Fruit fly (Drosophila melanogaster) whole organism, embryonic: ENCODE measurements around the gene Usp16-45.
A peak's percentile ranks its signal among the peaks of the same experiment; 100 is the strongest.

Source experiments
- Awh ChIP-seq: fragments of 200-800 bp; sonication (Bioruptor generic); IDR thresholded peaks from 2 replicates; pipeline ENCODE4, ENCODE4 v1.3.6; 2022; ENCODE audit warnings: missing biosample characterization, missing genetic modification characterization
- CG1024 ChIP-seq: fragments of 200-800 bp; sonication (Bioruptor generic); IDR thresholded peaks from 2 replicates; pipeline ENCODE4 v1.3.6; 2022; ENCODE audit warnings: missing biosample characterization, missing genetic modification characterization
- CG10274 ChIP-seq: fragments of 200-800 bp; sonication (Bioruptor generic); optimal IDR thresholded peaks from 3 replicates; lab custom pipeline; 2017; ENCODE audit warnings: missing biosample characterization, mild to moderate bottlenecking, missing genetic modification characterization
- CG10462 ChIP-seq: fragments of 200-800 bp; sonication (Bioruptor generic); optimal IDR thresholded peaks from 2 replicates; lab custom pipeline; 2016; ENCODE audit warnings: missing biosample characterization, missing genetic modification characterization
- CG11695 ChIP-seq: fragments of 200-800 bp; sonication (Bioruptor generic); IDR thresholded peaks from 3 replicates; pipeline ENCODE4 v1.3.6; 2022; ENCODE audit warnings: missing biosample characterization, missing genetic modification characterization
- CG13287 ChIP-seq: fragments of 200-800 bp; sonication (Bioruptor generic); IDR thresholded peaks from 2 replicates; pipeline ENCODE4 v1.3.6; 2022; ENCODE audit warnings: missing biosample characterization, missing genetic modification characterization; ENCODE audit not compliant: partially characterized antibody
- CG14965 ChIP-seq: fragments of 200-800 bp; sonication (Bioruptor generic); optimal IDR thresholded peaks from 2 replicates; lab custom pipeline; 2016; ENCODE audit warnings: missing biosample characterization, missing genetic modification characterization, borderline replicate concordance
- CG15479 ChIP-seq: fragments of 200-800 bp; sonication (Bioruptor generic); optimal IDR thresholded peaks from 3 replicates; lab custom pipeline; 2019; ENCODE audit warnings: missing biosample characterization, mild to moderate bottlenecking, missing genetic modification characterization, moderate library complexity
- CG17359 ChIP-seq: fragments of 200-800 bp; sonication (Bioruptor generic); optimal IDR thresholded peaks from 3 replicates; lab custom pipeline; 2018; ENCODE audit warnings: missing biosample characterization, mild to moderate bottlenecking, missing genetic modification characterization, moderate library complexity
- CG1832 ChIP-seq: fragments of 200-800 bp; sonication (Bioruptor generic); optimal IDR thresholded peaks from 2 replicates; lab custom pipeline; 2017; ENCODE audit warnings: missing biosample characterization, mild to moderate bottlenecking, missing genetic modification characterization, inconsistent platforms
- CG32532 ChIP-seq: fragments of 200-800 bp; sonication (Bioruptor generic); IDR thresholded peaks from 2 replicates; pipeline ENCODE4 v1.3.6; 2022; ENCODE audit warnings: missing biosample characterization, missing genetic modification characterization
- CG34224 ChIP-seq: fragments of 200-800 bp; sonication (Bioruptor generic); IDR thresholded peaks from 3 replicates; pipeline ENCODE4 v1.3.6; 2022; ENCODE audit warnings: missing biosample characterization, missing genetic modification characterization; ENCODE audit not compliant: partially characterized antibody
- CG34422 ChIP-seq: fragments of 200-800 bp; sonication (Bioruptor generic); IDR thresholded peaks from 3 replicates; pipeline ENCODE4 v1.3.6; 2022; ENCODE audit warnings: missing biosample characterization, missing genetic modification characterization
- CG3726 ChIP-seq: fragments of 200-800 bp; sonication (Bioruptor generic); IDR thresholded peaks from 3 replicates; pipeline ENCODE4, ENCODE4 v1.3.6; 2022; ENCODE audit warnings: missing biosample characterization, missing genetic modification characterization
- CG9727 ChIP-seq: fragments of 200-800 bp; sonication (Bioruptor generic); optimal IDR thresholded peaks from 3 replicates; lab custom pipeline; 2017; ENCODE audit warnings: missing biosample characterization, mild to moderate bottlenecking, missing genetic modification characterization
- Deaf1 ChIP-seq: fragments of 200-800 bp; optimal IDR thresholded peaks from 3 replicates; lab custom pipeline; 2019; ENCODE audit warnings: missing biosample characterization, mild to moderate bottlenecking, missing genetic modification characterization, moderate library complexity
- E2f2 ChIP-seq: fragments of 200-800 bp; sonication (Bioruptor generic); IDR thresholded peaks from 2 replicates; pipeline ENCODE4 v1.3.6; 2022; ENCODE audit warnings: missing biosample characterization, missing genetic modification characterization
- Fer2 ChIP-seq: fragments of 200-800 bp; sonication (Bioruptor generic); optimal IDR thresholded peaks from 2 replicates; lab custom pipeline; 2018; ENCODE audit warnings: missing biosample characterization, mild to moderate bottlenecking, missing genetic modification characterization, moderate library complexity
- Gsc ChIP-seq: fragments of 200-800 bp; sonication (Bioruptor generic); IDR thresholded peaks from 2 replicates; pipeline ENCODE4 v1.3.6; 2022; ENCODE audit warnings: missing biosample characterization, missing genetic modification characterization
- Gug ChIP-seq: fragments of 200-800 bp; sonication (Bioruptor generic); IDR thresholded peaks from 4 replicates; pipeline ENCODE4 v1.3.6; 2022; ENCODE audit warnings: missing biosample characterization, missing genetic modification characterization
- MTF-1 ChIP-seq: fragments of 200-800 bp; sonication (Bioruptor generic); optimal IDR thresholded peaks from 2 replicates; lab custom pipeline; 2018; ENCODE audit warnings: missing biosample characterization, mild to moderate bottlenecking, missing genetic modification characterization, borderline replicate concordance
- Myb ChIP-seq: fragments of 200-800 bp; sonication (Bioruptor generic); optimal IDR thresholded peaks from 2 replicates; lab custom pipeline; 2016; ENCODE audit warnings: missing biosample characterization, missing genetic modification characterization
- Neu2 ChIP-seq: fragments of 200-800 bp; sonication (Bioruptor generic); optimal IDR thresholded peaks from 3 replicates; lab custom pipeline; 2016; ENCODE audit warnings: missing biosample characterization, missing genetic modification characterization, borderline replicate concordance
- Nf-YB ChIP-seq: fragments of 200-800 bp; sonication (Bioruptor generic); optimal IDR thresholded peaks from 3 replicates; lab custom pipeline; 2019; ENCODE audit warnings: missing biosample characterization, mild to moderate bottlenecking, missing genetic modification characterization, moderate library complexity
- Pdp1 ChIP-seq, 2 experiments: fragments of 200-800 bp; sonication (Bioruptor generic); optimal IDR thresholded peaks; 3 replicates each; lab custom pipeline; 2016; ENCODE audit warnings: missing biosample characterization in 2 of 2, missing genetic modification characterization in 2 of 2, mild to moderate bottlenecking in 1 of 2, moderate library complexity in 1 of 2
- Ssrp ChIP-seq: fragments of 200-800 bp; sonication (Bioruptor generic); optimal IDR thresholded peaks from 2 replicates; lab custom pipeline; 2018; ENCODE audit warnings: missing biosample characterization, mild to moderate bottlenecking, missing genetic modification characterization, moderate library complexity
- Trl ChIP-seq, 3 experiments: fragments of >200 bp in 2 of 3; fragments of 200-800 bp in 1 of 3; sonication (Bioruptor generic) in 1 of 3; optimal IDR thresholded peaks; 2 replicates in 1 of 3; 3 replicates in 2 of 3; lab custom pipeline; 2016 to 2017; ENCODE audit warnings: missing biosample characterization in 1 of 3, missing genetic modification characterization in 1 of 3
- bigmax ChIP-seq: fragments of 200-800 bp; sonication (Bioruptor generic); optimal IDR thresholded peaks from 2 replicates; lab custom pipeline; 2018; ENCODE audit warnings: missing biosample characterization, mild to moderate bottlenecking, missing genetic modification characterization
- chif ChIP-seq, 2 experiments: fragments of 200-800 bp; sonication (Bioruptor generic); optimal IDR thresholded peaks; 3 replicates each; lab custom pipeline; 2016; ENCODE audit warnings: missing biosample characterization in 2 of 2, missing genetic modification characterization in 2 of 2
- chm ChIP-seq: fragments of 200-800 bp; sonication (Bioruptor generic); IDR thresholded peaks from 2 replicates; pipeline ENCODE4 v1.3.6; 2022; ENCODE audit warnings: missing biosample characterization, missing genetic modification characterization
- crol ChIP-seq: fragments of 200-800 bp; sonication (Bioruptor generic); IDR thresholded peaks from 2 replicates; pipeline ENCODE4 v1.3.6; 2022; ENCODE audit warnings: missing biosample characterization, missing genetic modification characterization
- dm ChIP-seq: fragments of 200-800 bp; sonication (Bioruptor generic); optimal IDR thresholded peaks from 3 replicates; lab custom pipeline; 2016; ENCODE audit warnings: missing biosample characterization, missing genetic modification characterization
- dmrt11E ChIP-seq: fragments of 200-800 bp; sonication (Bioruptor generic); optimal IDR thresholded peaks from 3 replicates; lab custom pipeline; 2018; ENCODE audit warnings: missing biosample characterization, mild to moderate bottlenecking, missing genetic modification characterization, moderate library complexity
- dpn ChIP-seq, 2 experiments: fragments of 200-800 bp; sonication (Bioruptor generic); optimal IDR thresholded peaks; 3 replicates each; lab custom pipeline; 2016; ENCODE audit warnings: missing biosample characterization in 2 of 2, missing genetic modification characterization in 2 of 2
- en ChIP-seq: fragments of 200-800 bp; sonication (Bioruptor generic); optimal IDR thresholded peaks from 2 replicates; lab custom pipeline; 2016; ENCODE audit warnings: missing biosample characterization, missing genetic modification characterization
- gcm ChIP-seq: fragments of 200-800 bp; sonication (Bioruptor generic); optimal IDR thresholded peaks from 2 replicates; lab custom pipeline; 2019; ENCODE audit warnings: missing biosample characterization, mild to moderate bottlenecking, missing genetic modification characterization, moderate library complexity
- knrl ChIP-seq: fragments of 200-800 bp; sonication (Bioruptor generic); IDR thresholded peaks from 3 replicates; pipeline ENCODE4 v1.3.6; 2022; ENCODE audit warnings: missing biosample characterization, missing genetic modification characterization; ENCODE audit not compliant: partially characterized antibody
- onecut ChIP-seq: fragments of 200-800 bp; sonication (Bioruptor generic); IDR thresholded peaks from 2 replicates; pipeline ENCODE4 v1.3.6; 2022; ENCODE audit warnings: missing biosample characterization, missing genetic modification characterization
- org-1 ChIP-seq: fragments of 200-800 bp; sonication (Bioruptor generic); optimal IDR thresholded peaks from 2 replicates; lab custom pipeline; 2017; ENCODE audit warnings: missing biosample characterization, missing genetic modification characterization
- phol ChIP-seq: fragments of 200-800 bp; sonication (Bioruptor generic); optimal IDR thresholded peaks from 3 replicates; lab custom pipeline; 2018; ENCODE audit warnings: missing biosample characterization, mild to moderate bottlenecking, missing genetic modification characterization, moderate library complexity
- pnt ChIP-seq: fragments of 200-800 bp; sonication (Bioruptor generic); optimal IDR thresholded peaks from 3 replicates; lab custom pipeline; 2016; ENCODE audit warnings: missing biosample characterization, missing genetic modification characterization
- prd ChIP-seq, 3 experiments: fragments of >200 bp in 2 of 3; fragments of 200-800 bp in 1 of 3; sonication (Bioruptor generic) in 1 of 3; optimal IDR thresholded peaks in 2 of 3; IDR thresholded peaks in 1 of 3; 2 replicates in 2 of 3; 3 replicates in 1 of 3; pipeline versions ENCODE4 v1.3.6 to Lab custom; 2017 to 2022; ENCODE audit warnings: missing biosample characterization in 1 of 3, missing genetic modification characterization in 1 of 3
- sna ChIP-seq: fragments of 200-800 bp; sonication (Bioruptor generic); IDR thresholded peaks from 2 replicates; pipeline ENCODE4 v1.3.6; 2022; ENCODE audit warnings: missing biosample characterization, missing genetic modification characterization; ENCODE audit not compliant: partially characterized antibody
- sob ChIP-seq: fragments of 200-800 bp; sonication (Bioruptor generic); IDR thresholded peaks from 2 replicates; pipeline ENCODE4 v1.3.6; 2022; ENCODE audit warnings: missing biosample characterization, missing genetic modification characterization
- sr ChIP-seq: fragments of 200-800 bp; sonication (Bioruptor generic); IDR thresholded peaks from 3 replicates; pipeline ENCODE4 v1.3.6; 2022; ENCODE audit warnings: missing biosample characterization, missing genetic modification characterization
- vfl ChIP-seq: fragments of 200-800 bp; sonication (Bioruptor generic); optimal IDR thresholded peaks from 2 replicates; lab custom pipeline; 2016; ENCODE audit warnings: missing biosample characterization, missing genetic modification characterization

The Usp16-45 gene

DNA sequence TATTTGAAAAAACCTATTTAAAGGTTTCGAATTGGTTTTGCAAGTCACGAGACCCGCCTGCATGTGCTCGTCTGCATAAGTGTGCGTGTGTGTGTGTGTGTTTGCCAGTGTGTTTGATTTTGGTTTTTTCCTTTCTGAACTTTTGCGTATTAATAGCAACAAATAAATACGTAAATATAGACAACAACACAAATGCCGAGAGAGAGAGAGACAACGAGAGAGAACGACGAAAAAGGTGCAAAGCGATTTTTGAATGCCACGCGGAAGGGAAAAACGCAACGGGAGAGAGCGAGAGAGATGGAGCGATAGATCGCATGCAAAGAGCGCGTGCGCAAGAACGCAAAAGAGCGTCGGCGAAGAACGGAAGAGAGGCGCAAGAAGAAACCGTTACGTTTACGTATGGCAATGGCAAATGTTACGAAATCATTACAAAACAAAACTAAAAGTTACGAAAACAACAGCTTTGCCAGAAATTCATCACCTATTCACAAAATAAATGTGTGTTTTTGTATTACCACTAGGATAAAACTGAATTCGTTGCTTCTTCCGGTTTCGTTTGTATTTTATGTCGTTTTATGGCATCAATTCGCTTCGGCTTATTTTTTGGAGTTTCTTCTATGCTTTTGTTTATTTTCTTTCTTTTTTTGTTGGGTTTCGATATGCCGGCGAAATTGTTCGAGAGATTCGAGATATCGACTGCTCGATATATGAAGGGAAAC is 3.3 kb upstream of the Usp16-45 start (continued):
- peak; percentile 24; the same call in 1 of the 2 replicates for TF ChIP-seq CG13287
- no peak for TF ChIP-seq CG10462 (GFP tag; lab: Kevin White, UChicago)
- TF ChIP-seq gcm (GFP tag; lab: Kevin White, UChicago), result peak; percentile 20
- 0 out of 2 replicates have a peak, but pooled peaks have one; percentile 27 for TF ChIP-seq chm (GFP tag; lab: Robert Waterston, UW)
- TF ChIP-seq CG15479 (GFP tag; lab: Kevin White, UChicago), result peak; percentile 64
- TF ChIP-seq Deaf1 (tag; lab: Kevin White, UChicago), result peak; percentile 5
- TF ChIP-seq CG32532 (GFP tag; lab: Robert Waterston, UW), result no peak
- TF ChIP-seq prd (optimal IDR thresholded peaks at IDR 0.05; lab: Kevin White, UChicago), result no peak
- no peak for TF ChIP-seq prd (GFP tag; IDR thresholded peaks at IDR 0.05; lab: Robert Waterston, UW)
- peak in 1 of 2 experiments; percentile 92 for TF ChIP-seq Pdp1 (GFP tag; optimal IDR thresholded peaks at IDR 0.05; lab: Kevin White, UChicago)
- TF ChIP-seq dm, result peak; percentile 54
- 0 out of 3 replicates have a peak, but pooled peaks have one; percentile 11 for TF ChIP-seq CG11695 (GFP tag; lab: Robert Waterston, UW)
- TF ChIP-seq CG34224 (GFP tag; lab: Robert Waterston, UW), result peak; percentile 40; the same call in 2 of the 3 replicates

dm6 chrX:5418555-5419044 is 2.7 kb upstream of the Usp16-45 start:
- TF ChIP-seq Gsc (GFP tag; lab: Robert Waterston, UW) (no peak), sna (GFP tag; lab: Robert Waterston, UW) (no peak), CG9727 (GFP tag; lab: Kevin White, UChicago) (no peak), Fer2 (no peak), dm (no peak), Trl (optimal IDR thresholded peaks at IDR 0.05; lab: Kevin White, UChicago) (peak in 1 of 2 experiments; percentile 39), Trl (GFP tag; optimal IDR thresholded peaks at IDR 0.05; lab: Kevin White, UChicago) (no peak), CG10274 (no peak), CG1024 (GFP tag; lab: Robert Waterston, UW) (no peak), Ssrp (tag; lab: Kevin White, UChicago) (no peak), dmrt11E (tag; lab: Kevin White, UChicago) (no peak), CG3726 (no peak), CG14965 (no peak), onecut (GFP tag; lab: Robert Waterston, UW) (no peak), Neu2 (GFP tag; lab: Kevin White, UChicago) (no peak), E2f2 (GFP tag; lab: Robert Waterston, UW) (no peak), crol (peak; percentile 6; the same call in 1 of the 2 replicates), CG34422 (no peak), en (GFP tag; lab: Kevin White, UChicago) (no peak), bigmax (GFP tag; lab: Kevin White, UChicago) (no peak), vfl (GFP tag; lab: Kevin White, UChicago) (no peak), Awh (GFP tag; lab: Robert Waterston, UW) (0 out of 2 replicates have a peak, but pooled peaks have one; percentile 8), pnt (GFP tag; lab: Kevin White, UChicago) (no peak), Gug (no peak), CG1832 (GFP tag; lab: Kevin White, UChicago) (peak; percentile 22), org-1 (GFP tag; lab: Kevin White, UChicago) (no peak), dpn (GFP tag; optimal IDR thresholded peaks at IDR 0.05; lab: Kevin White, UChicago) (no peak), MTF-1 (GFP tag; lab: Kevin White, UChicago) (no peak), Nf-YB (GFP tag; lab: Kevin White, UChicago) (no peak), sr (peak; percentile 64; the same call in 2 of the 3 replicates), phol (tag; lab: Kevin White, UChicago) (no peak), knrl (GFP tag; lab: Robert Waterston, UW) (no peak), Myb (GFP tag; lab: Kevin White, UChicago) (peak; percentile 14), sob (GFP tag; lab: Robert Waterston, UW) (no peak), chif (GFP tag; optimal IDR thresholded peaks at IDR 0.05; lab: Kevin White, UChicago) (no peak), CG17359 (tag; lab: Kevin White, UChicago) (no peak)
